Fruit fly (Drosophila melanogaster) Kc167 (cell line): Measurements from ENCODE around the gene CG1463.

Experiments used
- Myc ChIP-seq: fragments of >200 bp; optimal IDR thresholded peaks from 2 replicates; lab custom pipeline; 2017; ENCODE audit warnings: missing external identifiers
- Sin3A ChIP-seq: fragments of >200 bp; optimal IDR thresholded peaks from 2 replicates; lab custom pipeline; 2018; ENCODE audit warnings: missing external identifiers
- psq ChIP-seq: fragments of >200 bp; optimal IDR thresholded peaks from 2 replicates; lab custom pipeline; 2017; ENCODE audit warnings: missing external identifiers

DNA sequence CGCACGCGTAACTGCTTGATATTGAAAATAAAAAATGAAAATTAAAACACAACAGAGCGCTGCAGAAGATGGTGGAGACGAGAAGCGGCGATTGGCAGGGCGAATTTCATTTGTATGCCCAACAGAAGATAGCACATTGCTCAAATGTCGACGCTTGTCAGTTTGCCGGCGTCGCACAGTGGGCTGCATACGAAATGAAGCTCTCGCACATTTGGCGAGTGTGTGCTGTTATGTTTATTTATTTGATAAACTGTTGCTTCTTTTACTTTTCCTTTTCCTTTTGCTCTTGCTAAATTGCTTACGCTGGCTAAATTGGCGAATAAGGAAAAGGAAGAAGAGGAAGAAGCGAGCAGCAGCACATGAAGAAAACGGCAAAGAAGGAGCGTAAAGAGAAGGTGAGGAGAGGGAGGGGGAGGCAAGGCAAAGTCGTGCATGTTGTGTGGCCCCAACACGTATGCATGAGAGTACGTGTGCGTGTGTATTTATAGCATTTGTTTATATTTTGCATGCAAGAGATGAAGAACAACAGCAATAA is 36.1 kb downstream of the CG1463 start:
- TF ChIP-seq Myc (lab: Kevin White, UChicago) (no peak), psq (lab: Kevin White, UChicago) (peak; percentile 10), Sin3A (lab: Kevin White, UChicago) (no peak)
